Worm (Caenorhabditis elegans) whole organism, late embryonic: ENCODE results near the gene srbc-36.

Experiments used
- C08G9.2 ChIP-seq: sonication (generic microtip); optimal IDR thresholded peaks from 2 replicates; lab custom pipeline; 2016; ENCODE audit warnings: mild to moderate bottlenecking, missing genetic modification characterization, moderate library complexity, missing compliant biosample characterization
- F13H6.1 ChIP-seq: sonication (generic microtip); optimal IDR thresholded peaks from 2 replicates; lab custom pipeline; 2016; ENCODE audit warnings: missing genetic modification characterization, missing compliant biosample characterization
- K02D7.2 ChIP-seq: sonication (generic microtip); optimal IDR thresholded peaks from 2 replicates; lab custom pipeline; 2017; ENCODE audit warnings: mild to moderate bottlenecking, missing genetic modification characterization, missing compliant biosample characterization
- K09A11.1 ChIP-seq: sonication (generic microtip); optimal IDR thresholded peaks from 2 replicates; lab custom pipeline; 2017; ENCODE audit warnings: antibody characterized with exemption, mild to moderate bottlenecking, missing genetic modification characterization, missing compliant biosample characterization; ENCODE audit not compliant: insufficient read depth
- ama-1 ChIP-seq: fragments of 150-350 bp; optimal IDR thresholded peaks from 2 replicates; lab custom pipeline; 2014
- ceh-18 ChIP-seq: sonication (generic microtip); optimal IDR thresholded peaks from 2 replicates; lab custom pipeline; 2016; ENCODE audit warnings: missing genetic modification characterization, missing compliant biosample characterization
- ceh-19 ChIP-seq: fragments of 200-800 bp; sonication (Bioruptor generic); optimal IDR thresholded peaks from 2 replicates; lab custom pipeline; 2018; ENCODE audit warnings: mild to moderate bottlenecking, missing genetic modification characterization, missing compliant biosample characterization
- ceh-2 ChIP-seq: sonication (generic microtip); optimal IDR thresholded peaks from 2 replicates; lab custom pipeline; 2016; ENCODE audit warnings: missing genotype, missing genetic modification characterization, missing compliant biosample characterization
- ceh-22 ChIP-seq: sonication (generic microtip); optimal IDR thresholded peaks from 2 replicates; lab custom pipeline; 2017; ENCODE audit warnings: missing biosample characterization, missing genetic modification characterization
- ceh-31 ChIP-seq: sonication (generic microtip); optimal IDR thresholded peaks from 2 replicates; lab custom pipeline; 2016; ENCODE audit warnings: missing genetic modification characterization, missing compliant biosample characterization
- ceh-6 ChIP-seq: fragments of 200-800 bp; sonication (Bioruptor generic); optimal IDR thresholded peaks from 2 replicates; lab custom pipeline; 2018; ENCODE audit warnings: mild to moderate bottlenecking, missing genetic modification characterization, missing compliant biosample characterization
- dmd-4 ChIP-seq: sonication (generic microtip); optimal IDR thresholded peaks from 2 replicates; lab custom pipeline; 2016; ENCODE audit warnings: borderline replicate concordance, missing genetic modification characterization, missing compliant biosample characterization
- dve-1 ChIP-seq: sonication (generic microtip); optimal IDR thresholded peaks from 2 replicates; lab custom pipeline; 2017; ENCODE audit warnings: antibody characterized with exemption, mild to moderate bottlenecking, missing genetic modification characterization, missing compliant biosample characterization
- fax-1 ChIP-seq: sonication (generic microtip); optimal IDR thresholded peaks from 2 replicates; lab custom pipeline; 2016; ENCODE audit warnings: missing genotype, missing genetic modification characterization, missing compliant biosample characterization
- fkh-10 ChIP-seq: fragments of 150-350 bp; optimal IDR thresholded peaks from 2 replicates; lab custom pipeline; 2014; ENCODE audit warnings: missing biosample characterization, missing genetic modification reagents, missing genetic modification characterization
- gmeb-2 ChIP-seq: sonication (generic microtip); optimal IDR thresholded peaks from 2 replicates; lab custom pipeline; 2016; ENCODE audit warnings: missing genetic modification characterization, inconsistent platforms, missing compliant biosample characterization
- hlh-13 ChIP-seq: fragments of 200-800 bp; sonication (Bioruptor generic); optimal IDR thresholded peaks from 2 replicates; lab custom pipeline; 2018; ENCODE audit warnings: mild to moderate bottlenecking, missing genetic modification characterization, missing compliant biosample characterization
- hlh-15 ChIP-seq: sonication (generic microtip); optimal IDR thresholded peaks from 2 replicates; lab custom pipeline; 2016; ENCODE audit warnings: missing genetic modification characterization, missing compliant biosample characterization
- lim-6 ChIP-seq: sonication (generic microtip); optimal IDR thresholded peaks from 2 replicates; lab custom pipeline; 2016; ENCODE audit warnings: missing genetic modification characterization, missing compliant biosample characterization
- lin-11 ChIP-seq: fragments of 200-800 bp; sonication (Bioruptor generic); optimal IDR thresholded peaks from 2 replicates; lab custom pipeline; 2018; ENCODE audit warnings: mild to moderate bottlenecking, missing genetic modification characterization, missing compliant biosample characterization
- pag-3 ChIP-seq: sonication (generic microtip); optimal IDR thresholded peaks from 2 replicates; lab custom pipeline; 2016; ENCODE audit warnings: missing compliant biosample characterization, missing genetic modification characterization, borderline replicate concordance
- pha-2 ChIP-seq: sonication (generic microtip); optimal IDR thresholded peaks from 2 replicates; lab custom pipeline; 2017; ENCODE audit warnings: mild to moderate bottlenecking, missing genetic modification characterization, missing compliant biosample characterization
- pha-4 ChIP-seq: fragments of 150-350 bp; optimal IDR thresholded peaks from 2 replicates; lab custom pipeline; 2018; ENCODE audit warnings: missing biosample characterization, missing genetic modification reagents, missing genetic modification characterization
- ref-2 ChIP-seq: sonication (generic microtip); optimal IDR thresholded peaks from 2 replicates; lab custom pipeline; 2016; ENCODE audit warnings: missing genetic modification characterization, missing compliant biosample characterization
- sox-2 ChIP-seq: fragments of 200-800 bp; sonication (Bioruptor generic); IDR thresholded peaks from 2 replicates; pipeline ENCODE4 v1.3.6; 2022; ENCODE audit warnings: missing genetic modification reagents, missing genetic modification characterization, missing compliant biosample characterization
- syd-9 ChIP-seq: sonication (generic microtip); optimal IDR thresholded peaks from 2 replicates; lab custom pipeline; 2016; ENCODE audit warnings: mild to moderate bottlenecking, missing genetic modification characterization, moderate library complexity, missing compliant biosample characterization
- tbx-2 ChIP-seq: sonication (generic microtip); optimal IDR thresholded peaks from 2 replicates; lab custom pipeline; 2016; ENCODE audit warnings: missing genetic modification characterization, missing compliant biosample characterization
- unc-42 ChIP-seq: sonication (generic microtip); optimal IDR thresholded peaks from 2 replicates; lab custom pipeline; 2016; ENCODE audit warnings: missing genotype, missing genetic modification characterization, missing compliant biosample characterization
- unc-55 ChIP-seq: sonication (generic microtip); optimal IDR thresholded peaks from 2 replicates; lab custom pipeline; 2017; ENCODE audit warnings: missing biosample characterization, missing genetic modification reagents, missing genetic modification characterization
- zip-5 ChIP-seq: sonication (generic microtip); optimal IDR thresholded peaks from 2 replicates; lab custom pipeline; 2016; ENCODE audit warnings: missing genetic modification characterization, missing compliant biosample characterization

srbc-36 gene

DNA sequence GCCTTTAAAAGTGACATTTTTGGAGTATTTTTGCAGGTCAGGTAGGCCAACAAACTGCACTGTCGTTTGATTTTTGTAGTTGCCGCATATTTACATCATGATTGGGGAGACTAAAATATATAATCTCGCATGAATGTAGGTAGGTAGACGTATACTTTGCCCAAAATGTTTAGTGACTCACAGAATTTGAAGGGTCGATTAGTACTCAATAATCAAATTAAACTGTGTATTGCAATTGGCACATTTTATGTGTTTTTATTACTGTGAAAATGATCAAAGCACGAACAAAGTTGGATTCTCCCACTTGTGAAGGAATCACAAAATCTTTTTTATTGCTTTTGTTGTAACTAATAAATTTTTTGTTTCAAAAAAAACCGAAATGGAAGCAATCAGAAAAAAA lies 6.5 kb upstream of the srbc-36 start, which contains the start of gene C07G3.15:
Gene C07G3.15, minus strand, starts transcription at position 101 of the 400 bp plus-strand sequence.
- TF ChIP-seq sox-2 (GFP tag; lab: Robert Waterston, UW) (no peak), dve-1 (tag; lab: Kevin White, UChicago) (no peak), K09A11.1 (tag; lab: Kevin White, UChicago) (no peak), pag-3 (tag; lab: Kevin White, UChicago) (no peak), unc-55 (GFP tag; lab: Kevin White, UChicago) (no peak)

DNA sequence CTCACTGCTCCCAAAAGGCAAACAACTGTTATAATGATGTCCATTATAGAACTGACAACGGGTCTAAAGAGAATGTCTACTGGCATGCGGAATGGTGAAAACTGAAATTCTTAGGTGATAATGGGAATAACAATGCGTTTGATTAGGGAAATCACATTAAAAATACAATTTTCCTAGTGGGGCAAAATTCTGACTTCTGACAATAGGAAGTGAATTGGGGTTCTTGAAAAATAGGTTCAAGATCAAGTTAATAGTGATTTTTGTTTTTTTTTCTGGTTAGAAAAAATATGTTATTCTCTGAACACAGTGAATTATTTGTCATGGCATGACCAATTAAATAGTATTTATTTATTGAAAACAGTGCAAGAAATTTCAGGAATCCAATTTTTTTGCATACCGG lies 3.5 kb downstream of the srbc-36 start, which contains the start of gene srbc-32:
Gene srbc-32, minus strand, starts transcription at position 101 of the 400 bp plus-strand sequence.
- no peak for TF ChIP-seq sox-2 (GFP tag; lab: Robert Waterston, UW)
- no peak for TF ChIP-seq pha-4
- TF ChIP-seq lin-11, result no peak
- TF ChIP-seq pag-3 (tag; lab: Kevin White, UChicago), result no peak
- TF ChIP-seq dmd-4, result no peak
- no peak for TF ChIP-seq ceh-22 (tag; lab: Kevin White, UChicago)
- no peak for TF ChIP-seq fax-1 (tag; lab: Kevin White, UChicago)
- TF ChIP-seq zip-5, result no peak
- no peak for TF ChIP-seq gmeb-2 (tag; lab: Kevin White, UChicago)
- no peak for TF ChIP-seq pha-2 (tag; lab: Kevin White, UChicago)
- TF ChIP-seq ama-1 (lab: Kevin White, UChicago), result no peak
- no peak for TF ChIP-seq ceh-19 (GFP tag; lab: Kevin White, UChicago)
- TF ChIP-seq, all 69 proteins: peak for 0

DNA sequence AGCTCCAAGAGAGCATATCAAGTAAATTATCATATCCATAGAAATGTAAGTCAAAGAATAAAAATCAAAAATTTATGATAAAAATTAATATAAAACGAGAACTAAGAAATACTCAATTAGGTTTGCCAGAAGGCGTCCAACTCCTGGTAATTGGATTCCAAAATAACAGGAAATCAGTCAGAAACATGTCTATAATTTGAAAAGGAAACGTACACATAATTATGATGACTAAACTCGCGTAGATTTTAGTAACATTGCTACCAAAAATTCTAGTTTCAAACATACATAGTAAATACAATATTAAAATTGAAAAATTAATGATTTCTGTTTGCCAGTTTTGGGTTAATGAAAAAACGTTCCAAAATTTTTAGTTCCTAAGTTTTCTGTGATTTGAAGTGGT lies 5.6 kb downstream of the srbc-36 start, which contains the start of gene srbc-33:
Gene srbc-33, minus strand, starts transcription at position 101 of the 400 bp plus-strand sequence.
- TF ChIP-seq lim-6 (no peak), syd-9 (no peak), ceh-18 (no peak)
- TF ChIP-seq, all 69 proteins: peak for 0

DNA sequence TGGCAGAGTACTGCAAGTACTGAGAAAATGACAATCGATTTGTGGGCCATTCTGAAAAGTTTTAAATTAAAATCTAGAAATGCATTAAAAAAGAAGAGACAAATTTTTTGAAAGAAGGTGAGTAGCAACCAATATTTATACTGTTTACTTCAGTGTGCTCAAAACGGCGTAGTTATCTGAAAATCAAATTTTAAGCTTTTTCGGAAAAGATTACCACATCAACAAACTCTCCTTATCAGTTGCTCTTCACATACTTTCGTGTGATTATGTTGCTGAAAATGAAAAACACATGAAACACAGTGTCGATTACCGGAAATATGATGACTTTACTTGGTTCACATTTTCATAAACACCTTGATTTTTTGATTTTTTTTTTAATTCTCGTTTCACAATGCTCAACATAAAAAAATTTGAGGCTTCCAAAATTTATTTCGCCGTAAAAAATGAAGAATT lies 7.8 kb downstream of the srbc-36 start, which contains the start of gene lys-7:
Gene lys-7, minus strand, starts transcription at position 51 of the 453 bp plus-strand sequence.
- TF ChIP-seq fkh-10 (GFP tag; lab: Kevin White, UChicago) (no peak), ceh-19 (GFP tag; lab: Kevin White, UChicago) (no peak), C08G9.2 (tag; lab: Kevin White, UChicago) (no peak), K02D7.2 (tag; lab: Kevin White, UChicago) (no peak), hlh-15 (tag; lab: Kevin White, UChicago) (no peak), unc-42 (tag; lab: Kevin White, UChicago) (no peak), ceh-6 (no peak)

DNA sequence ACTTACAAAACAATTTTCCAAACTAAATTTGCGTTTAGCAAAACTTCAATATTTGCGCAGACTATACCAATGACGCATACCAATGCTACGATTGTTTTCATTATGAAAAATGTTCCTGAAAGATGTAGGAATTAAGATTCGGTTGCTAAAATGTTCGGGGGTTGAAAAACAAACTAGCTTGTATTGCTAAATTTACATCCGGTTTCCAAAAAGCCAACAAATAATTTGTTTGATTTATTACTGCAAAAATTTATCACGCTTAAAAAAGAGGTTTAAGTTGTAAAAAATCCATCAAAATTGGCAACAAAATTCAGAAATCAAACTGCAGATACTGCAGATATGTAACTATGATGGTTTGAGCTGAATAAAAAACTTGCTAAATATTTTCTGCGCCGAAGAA lies 10.0 kb downstream of the srbc-36 start, which contains the start of gene srbc-30:
Gene srbc-30, minus strand, starts transcription at position 101 of the 400 bp plus-strand sequence.
- TF ChIP-seq hlh-13 (GFP tag; lab: Kevin White, UChicago) (no peak), hlh-15 (tag; lab: Kevin White, UChicago) (no peak), ceh-31 (tag; lab: Kevin White, UChicago) (no peak), ref-2 (tag; lab: Kevin White, UChicago) (no peak), ama-1 (lab: Kevin White, UChicago) (no peak), dmd-4 (no peak), ceh-2 (tag; lab: Kevin White, UChicago) (no peak)

DNA sequence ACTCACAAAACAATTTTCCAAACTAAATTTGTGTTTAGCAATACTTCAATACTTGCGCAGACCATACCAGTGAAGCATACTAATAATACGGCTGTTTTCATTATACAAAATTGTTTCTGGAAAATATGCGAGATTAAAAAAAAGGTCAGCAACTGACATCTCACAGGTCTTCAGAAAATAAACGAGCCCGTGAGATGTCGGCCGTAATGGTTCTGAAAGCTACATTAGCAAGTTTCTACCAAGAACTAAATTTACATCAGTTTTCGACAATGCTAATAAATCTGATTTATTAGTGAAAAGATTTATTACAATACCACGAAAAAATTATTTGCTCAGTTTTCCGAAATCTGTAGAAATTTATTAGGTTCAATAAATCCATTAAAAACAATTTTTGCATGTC lies 12.8 kb downstream of the srbc-36 start, which contains the start of gene srbc-31:
Gene srbc-31, minus strand, starts transcription at position 101 of the 400 bp plus-strand sequence.
- no peak for TF ChIP-seq hlh-13 (GFP tag; lab: Kevin White, UChicago)
- no peak for TF ChIP-seq unc-42 (tag; lab: Kevin White, UChicago)
- TF ChIP-seq tbx-2 (tag; lab: Kevin White, UChicago), result no peak
- no peak for TF ChIP-seq F13H6.1
- no peak for TF ChIP-seq pag-3 (tag; lab: Kevin White, UChicago)
- TF ChIP-seq, all 69 proteins: peak for 0
